Fruit fly (Drosophila melanogaster) whole organism, wandering third instar larva: ENCODE measurements around the gene Traf6.

Experiments
- Abd-B ChIP-seq: fragments of >200 bp; optimal IDR thresholded peaks from 2 replicates; lab custom pipeline; 2017; ENCODE audit warnings: missing biosample characterization, missing genetic modification characterization
- CG32264 ChIP-seq: fragments of 200-800 bp; sonication (Bioruptor generic); optimal IDR thresholded peaks from 2 replicates; lab custom pipeline; 2016; ENCODE audit warnings: missing biosample characterization, missing genetic modification characterization
- CG9705 ChIP-seq: fragments of 200-800 bp; sonication (Bioruptor generic); optimal IDR thresholded peaks from 2 replicates; lab custom pipeline; 2018; ENCODE audit warnings: missing biosample characterization, mild to moderate bottlenecking, missing genetic modification characterization
- CrebA ChIP-seq: fragments of 200-800 bp; sonication (Bioruptor generic); optimal IDR thresholded peaks from 2 replicates; lab custom pipeline; 2016; ENCODE audit warnings: missing biosample characterization, mild to moderate bottlenecking, missing genetic modification characterization, borderline replicate concordance
- Dfd ChIP-seq: fragments of >200 bp; optimal IDR thresholded peaks from 2 replicates; lab custom pipeline; 2017; ENCODE audit warnings: missing biosample characterization, missing genetic modification characterization
- Dif ChIP-seq: fragments of 200-275, 200-300 bp; sonication (Bioruptor generic); optimal IDR thresholded peaks from 2 replicates; lab custom pipeline; 2018; ENCODE audit warnings: missing biosample characterization, missing genetic modification characterization; ENCODE audit not compliant: partially characterized antibody
- GATAd ChIP-seq: sonication (Bioruptor generic); optimal IDR thresholded peaks from 2 replicates; lab custom pipeline; 2016; ENCODE audit warnings: missing biosample characterization, missing genetic modification characterization
- HLH106 ChIP-seq: fragments of 200-800 bp; optimal IDR thresholded peaks from 3 replicates; lab custom pipeline; 2019; ENCODE audit warnings: missing biosample characterization, mild to moderate bottlenecking, missing genetic modification characterization, moderate library complexity
- Hnf4 ChIP-seq: fragments of 200-800 bp; sonication (Bioruptor generic); optimal IDR thresholded peaks from 2 replicates; lab custom pipeline; 2016; ENCODE audit warnings: missing biosample characterization, mild to moderate bottlenecking, missing genetic modification characterization
- Hr78 ChIP-seq: fragments of >200 bp; optimal IDR thresholded peaks from 2 replicates; lab custom pipeline; 2017; ENCODE audit warnings: missing biosample characterization, missing genetic modification characterization
- Hr83 ChIP-seq: fragments of 200-300 bp; sonication (Bioruptor generic); optimal IDR thresholded peaks from 2 replicates; lab custom pipeline; 2016; ENCODE audit warnings: missing biosample characterization, mild to moderate bottlenecking, missing genetic modification characterization, moderate library complexity; ENCODE audit not compliant: poor library complexity, severe bottlenecking
- Jra ChIP-seq: sonication (Bioruptor generic); optimal IDR thresholded peaks from 2 replicates; lab custom pipeline; 2016; ENCODE audit warnings: missing biosample characterization, missing genetic modification characterization
- Mio ChIP-seq: sonication (Bioruptor generic); optimal IDR thresholded peaks from 2 replicates; lab custom pipeline; 2016; ENCODE audit warnings: missing biosample characterization, missing genetic modification characterization
- Myc ChIP-seq: fragments of >200 bp; optimal IDR thresholded peaks from 2 replicates; lab custom pipeline; 2017
- N ChIP-seq: fragments of >200 bp; optimal IDR thresholded peaks from 2 replicates; lab custom pipeline; 2018; ENCODE audit warnings: missing biosample characterization, missing external identifiers, missing genetic modification characterization
- OdsH ChIP-seq: fragments of 200-800 bp; sonication (Bioruptor generic); optimal IDR thresholded peaks from 2 replicates; lab custom pipeline; 2016; ENCODE audit warnings: missing biosample characterization, mild to moderate bottlenecking, missing genetic modification characterization
- Rel ChIP-seq, 2 experiments: fragments of 200-800 bp; sonication (Bioruptor generic) in 1 of 2; optimal IDR thresholded peaks; 2 replicates in 1 of 2; 3 replicates in 1 of 2; lab custom pipeline; 2016 to 2019; ENCODE audit warnings: mild to moderate bottlenecking in 2 of 2, missing biosample characterization in 2 of 2, missing genetic modification characterization in 2 of 2, moderate library complexity in 1 of 2
- Sp1 ChIP-seq: fragments of 200-800 bp; sonication (Bioruptor generic); optimal IDR thresholded peaks from 3 replicates; lab custom pipeline; 2019; ENCODE audit warnings: missing biosample characterization, mild to moderate bottlenecking, missing genetic modification characterization, moderate library complexity
- Vsx2 ChIP-seq: fragments of 200-300, 225-300 bp; sonication (Bioruptor generic); optimal IDR thresholded peaks from 2 replicates; lab custom pipeline; 2018; ENCODE audit warnings: missing biosample characterization, missing genetic modification characterization; ENCODE audit not compliant: partially characterized antibody
- br ChIP-seq: fragments of 200-800 bp; sonication (Bioruptor generic); optimal IDR thresholded peaks from 2 replicates; lab custom pipeline; 2016; ENCODE audit warnings: missing biosample characterization, missing genetic modification characterization
- brk ChIP-seq: fragments of 200-800 bp; sonication (Bioruptor generic); optimal IDR thresholded peaks from 2 replicates; lab custom pipeline; 2016; ENCODE audit warnings: missing biosample characterization, mild to moderate bottlenecking, missing genetic modification characterization
- dl ChIP-seq, 2 experiments: fragments of 175-275, 200-275 bp in 1 of 2; fragments of 200-275 bp in 1 of 2; sonication (Bioruptor generic); optimal IDR thresholded peaks; lab custom pipeline; 2018; ENCODE audit warnings: mild to moderate bottlenecking in 2 of 2, missing biosample characterization in 2 of 2, missing genetic modification characterization in 2 of 2, moderate library complexity in 2 of 2; ENCODE audit not compliant: partially characterized antibody in 2 of 2, insufficient read depth in 1 of 2
- dmrt93B ChIP-seq: fragments of 200-800 bp; sonication (Bioruptor generic); optimal IDR thresholded peaks from 2 replicates; lab custom pipeline; 2018; ENCODE audit warnings: missing biosample characterization, mild to moderate bottlenecking, missing genetic modification characterization
- dsf ChIP-seq: sonication (Bioruptor generic); optimal IDR thresholded peaks from 2 replicates; lab custom pipeline; 2016; ENCODE audit warnings: missing biosample characterization, missing genetic modification characterization, borderline replicate concordance
- ey ChIP-seq: fragments of 200-800 bp; sonication (Bioruptor generic); optimal IDR thresholded peaks from 2 replicates; lab custom pipeline; 2016; ENCODE audit warnings: missing biosample characterization, missing genetic modification characterization
- foxo ChIP-seq, 2 experiments: fragments of 200-800 bp; sonication (Bioruptor generic); optimal IDR thresholded peaks; 2 replicates in 1 of 2; 3 replicates in 1 of 2; lab custom pipeline; 2016 to 2017; ENCODE audit warnings: missing biosample characterization in 2 of 2, missing genetic modification characterization in 2 of 2
- fru ChIP-seq: fragments of 200-800 bp; sonication (Bioruptor generic); optimal IDR thresholded peaks from 3 replicates; lab custom pipeline; 2016; ENCODE audit warnings: missing biosample characterization, mild to moderate bottlenecking, missing genetic modification characterization
- h ChIP-seq: fragments of 200-800 bp; sonication (Bioruptor generic); optimal IDR thresholded peaks from 3 replicates; lab custom pipeline; 2016; ENCODE audit warnings: missing biosample characterization, mild to moderate bottlenecking, missing genetic modification characterization
- jim ChIP-seq: fragments of 175-275, 200-325 bp; sonication (Bioruptor generic); optimal IDR thresholded peaks from 2 replicates; lab custom pipeline; 2016; ENCODE audit warnings: missing biosample characterization, mild to moderate bottlenecking, missing genetic modification characterization
- pan ChIP-seq: fragments of >200 bp; optimal IDR thresholded peaks from 2 replicates; lab custom pipeline; 2017
- psq ChIP-seq: fragments of 200-800 bp; sonication (Bioruptor generic); optimal IDR thresholded peaks from 3 replicates; lab custom pipeline; 2017; ENCODE audit warnings: missing biosample characterization, mild to moderate bottlenecking, missing genetic modification characterization, moderate library complexity
- rgr ChIP-seq: fragments of 200-800 bp; sonication (Bioruptor generic); optimal IDR thresholded peaks from 3 replicates; lab custom pipeline; 2016; ENCODE audit warnings: missing biosample characterization, mild to moderate bottlenecking, missing genetic modification characterization
- sv ChIP-seq: fragments of 200-800 bp; sonication (Bioruptor generic); optimal IDR thresholded peaks from 3 replicates; lab custom pipeline; 2016; ENCODE audit warnings: missing biosample characterization, missing genetic modification characterization
- tai ChIP-seq: sonication (Bioruptor generic); optimal IDR thresholded peaks from 2 replicates; lab custom pipeline; 2016; ENCODE audit warnings: missing biosample characterization, missing genetic modification characterization
- woc ChIP-seq: sonication (Bioruptor generic); optimal IDR thresholded peaks from 2 replicates; lab custom pipeline; 2016; ENCODE audit warnings: missing biosample characterization, mild to moderate bottlenecking, missing genetic modification characterization

Traf6 gene

DNA sequence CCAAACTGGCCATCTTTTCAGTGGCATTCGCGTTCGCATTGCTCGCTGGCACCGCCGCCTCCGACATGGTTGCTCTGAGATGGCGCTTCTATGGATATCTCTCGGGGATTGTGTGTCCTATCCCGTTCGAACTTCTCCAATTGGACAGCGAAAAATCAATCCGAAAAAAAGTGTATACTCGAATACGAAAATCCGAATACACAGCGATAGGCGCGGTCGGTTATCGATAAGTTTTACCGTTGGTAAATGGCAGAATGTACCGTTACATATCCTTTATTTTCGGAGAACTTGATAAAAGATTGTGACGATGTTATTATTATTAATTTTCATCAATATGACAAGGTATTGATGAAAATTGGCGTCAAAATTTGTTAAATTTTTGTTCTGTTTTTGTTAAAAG lies 5.1 kb downstream of the Traf6 start, which contains the start of gene Gbeta5:
TSS of gene Gbeta5 (minus strand) at position 199 of the 400 bp plus-strand sequence.
- TF ChIP-seq Rel (GFP tag; optimal IDR thresholded peaks at IDR 0.05; lab: Kevin White, UChicago) (no peak), Rel (tag; optimal IDR thresholded peaks at IDR 0.05; lab: Kevin White, UChicago) (no peak), dmrt93B (no peak), Vsx2 (no peak), psq (no peak), pan (lab: Kevin White, UChicago) (no peak), Abd-B (GFP tag; lab: Kevin White, UChicago) (no peak), br (no peak), Myc (lab: Kevin White, UChicago) (no peak), brk (no peak), jim (GFP tag; lab: Kevin White, UChicago) (no peak), dl (GFP tag; optimal IDR thresholded peaks at IDR 0.05; lab: Kevin White, UChicago; ENCODE audit: insufficient read depth in 1 of 2, partially characterized antibody in 2 of 2) (no peak), sv (GFP tag; lab: Kevin White, UChicago) (no peak), OdsH (GFP tag; lab: Kevin White, UChicago) (no peak), Hr83 (GFP tag; lab: Kevin White, UChicago) (no peak), Jra (GFP tag; lab: Kevin White, UChicago) (no peak), Sp1 (GFP tag; lab: Kevin White, UChicago) (no peak), CG9705 (GFP tag; lab: Kevin White, UChicago) (no peak)

DNA sequence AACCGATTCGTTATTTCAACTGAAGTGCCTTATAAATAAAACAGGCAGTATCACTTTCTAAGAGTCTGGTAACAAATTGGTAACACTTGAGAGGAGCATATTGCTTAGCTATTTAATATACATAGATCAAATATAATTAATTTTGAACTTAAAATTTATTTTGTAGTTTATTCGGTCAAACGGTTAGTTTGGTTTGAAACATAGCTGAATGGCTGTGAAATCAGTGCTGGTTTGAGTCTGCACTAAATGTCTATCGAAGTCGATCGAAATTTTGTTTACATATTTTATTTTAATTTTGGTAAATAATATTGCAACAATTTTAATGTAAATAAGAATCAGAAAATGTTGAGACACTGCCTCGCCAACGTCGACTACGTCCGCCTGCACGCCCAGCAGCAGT lies 8.6 kb downstream of the Traf6 start, which contains the start of gene CG10959:
TSS of gene CG10959 (plus strand) at position 228 of the 400 bp plus-strand sequence.
- TF ChIP-seq HLH106 (tag; lab: Kevin White, UChicago) (no peak), Myc (lab: Kevin White, UChicago) (peak; percentile 4)

DNA sequence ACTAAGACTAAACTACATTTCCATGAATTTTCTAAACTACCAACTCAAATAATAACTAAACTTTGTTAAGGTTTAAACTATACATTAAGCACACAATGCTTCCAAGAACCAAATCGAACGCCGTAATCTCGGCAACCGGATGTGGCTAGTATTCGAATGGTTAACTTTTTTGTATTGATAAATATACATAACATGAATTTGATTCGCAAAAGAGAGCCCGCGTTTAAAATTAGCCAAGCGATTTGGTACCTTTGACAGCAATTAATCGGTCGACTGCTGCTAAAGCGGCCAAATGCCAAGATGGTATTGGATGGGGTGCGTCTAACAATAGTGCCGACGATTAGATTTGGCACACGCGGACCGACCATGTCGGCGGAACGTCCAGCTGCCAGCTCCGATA lies 9.5 kb downstream of the Traf6 start, which contains the start of gene CG15336:
TSS of gene CG15336 (plus strand) at position 301 of the 400 bp plus-strand sequence.
- TF ChIP-seq Jra (GFP tag; lab: Kevin White, UChicago) (no peak), Rel (GFP tag; optimal IDR thresholded peaks at IDR 0.05; lab: Kevin White, UChicago) (no peak), Rel (tag; optimal IDR thresholded peaks at IDR 0.05; lab: Kevin White, UChicago) (no peak), N (GFP tag; lab: Kevin White, UChicago) (no peak), rgr (no peak), Hr78 (GFP tag; lab: Kevin White, UChicago) (no peak), Sp1 (GFP tag; lab: Kevin White, UChicago) (no peak), CG32264 (no peak), psq (no peak), tai (GFP tag; lab: Kevin White, UChicago) (no peak), dsf (GFP tag; lab: Kevin White, UChicago) (no peak), Abd-B (GFP tag; lab: Kevin White, UChicago) (no peak), Vsx2 (no peak), CG9705 (GFP tag; lab: Kevin White, UChicago) (no peak), fru (GFP tag; lab: Kevin White, UChicago) (no peak), Hr83 (GFP tag; lab: Kevin White, UChicago) (no peak), pan (lab: Kevin White, UChicago) (no peak), jim (GFP tag; lab: Kevin White, UChicago) (no peak), Hnf4 (GFP tag; lab: Kevin White, UChicago) (no peak), CrebA (no peak)

DNA sequence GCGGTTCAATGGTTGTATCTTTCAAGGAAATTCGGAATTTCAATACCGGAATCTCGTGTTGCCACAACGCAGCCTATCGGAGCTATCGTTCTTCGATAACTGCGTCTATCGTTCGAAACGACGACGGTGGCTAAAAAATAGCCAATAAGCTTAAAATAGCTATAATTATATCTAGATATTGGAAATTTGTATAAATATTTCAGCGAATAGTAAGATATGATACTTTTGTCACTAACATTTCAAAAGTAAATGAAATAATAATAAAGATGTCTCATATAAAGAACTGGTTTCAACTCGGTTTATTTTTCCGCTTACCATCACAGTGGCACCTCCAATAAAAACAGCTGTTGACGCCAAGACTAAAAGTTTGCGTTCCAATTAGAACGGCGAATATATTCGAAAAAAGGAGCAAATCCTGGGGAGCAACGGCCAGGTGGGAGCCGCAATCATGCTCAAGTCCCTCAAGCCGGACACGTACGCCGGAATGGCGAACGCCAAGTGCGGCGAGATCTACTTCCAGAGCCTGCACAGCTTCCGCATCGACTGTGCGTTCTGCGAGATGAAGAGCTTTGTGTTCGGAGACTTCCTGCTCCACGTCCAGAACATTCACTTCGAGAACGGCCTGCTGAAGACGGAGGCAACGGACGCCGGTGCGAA lies 11.6 kb downstream of the Traf6 start, which contains the start of the genes alpha-PheRS and CG2129:
TSS of gene alpha-PheRS (minus strand) at position 102 of the 657 bp plus-strand sequence.
TSS of gene CG2129 (plus strand) at position 339 of the 657 bp plus-strand sequence.
- TF ChIP-seq GATAd (GFP tag; lab: Kevin White, UChicago), result no peak
- TF ChIP-seq h (GFP tag; lab: Kevin White, UChicago), result peak; percentile 41
- no peak for TF ChIP-seq Dif (GFP tag; lab: Kevin White, UChicago)
- peak; percentile 65 for TF ChIP-seq HLH106 (tag; lab: Kevin White, UChicago)
- TF ChIP-seq woc, result peak; percentile 77
- peak; percentile 6 for TF ChIP-seq ey (GFP tag; lab: Kevin White, UChicago)
- TF ChIP-seq br, result no peak
- peak; percentile 45 for TF ChIP-seq Sp1 (GFP tag; lab: Kevin White, UChicago)
- peak; percentile 31 for TF ChIP-seq psq
- TF ChIP-seq rgr, result no peak
- no peak for TF ChIP-seq tai (GFP tag; lab: Kevin White, UChicago)
- no peak for TF ChIP-seq Rel (GFP tag; optimal IDR thresholded peaks at IDR 0.05; lab: Kevin White, UChicago)
- peak; percentile 52 for TF ChIP-seq Rel (tag; optimal IDR thresholded peaks at IDR 0.05; lab: Kevin White, UChicago)
- no peak for TF ChIP-seq Mio (GFP tag; lab: Kevin White, UChicago)
- TF ChIP-seq foxo (GFP tag; optimal IDR thresholded peaks at IDR 0.05; lab: Kevin White, UChicago), result no peak
- TF ChIP-seq CG9705 (GFP tag; lab: Kevin White, UChicago), result no peak
- no peak for TF ChIP-seq dl (GFP tag; optimal IDR thresholded peaks at IDR 0.05; lab: Kevin White, UChicago; ENCODE audit: insufficient read depth in 1 of 2, partially characterized antibody in 2 of 2)
- TF ChIP-seq Dfd (GFP tag; lab: Kevin White, UChicago), result no peak
- peak; percentile 92 for TF ChIP-seq Myc (lab: Kevin White, UChicago)
